Worm (Caenorhabditis elegans) whole organism, mixed stage, embryonic: ENCODE results near the gene srx-2.

Experiments used
- M03D4.4 ChIP-seq: sonication (generic microtip); optimal IDR thresholded peaks from 2 replicates; lab custom pipeline; 2017; ENCODE audit warnings: mild to moderate bottlenecking, missing genetic modification characterization, missing compliant biosample characterization
- blmp-1 ChIP-seq: fragments of 150-350 bp; optimal IDR thresholded peaks from 2 replicates; lab custom pipeline; 2014; ENCODE audit warnings: missing biosample characterization, missing genetic modification characterization
- ceh-39 ChIP-seq: fragments of 150-350 bp; optimal IDR thresholded peaks from 2 replicates; lab custom pipeline; 2014; ENCODE audit warnings: missing biosample characterization, missing genetic modification characterization
- ceh-43 ChIP-seq: fragments of 200-800 bp; sonication (Bioruptor generic); optimal IDR thresholded peaks from 2 replicates; lab custom pipeline; 2018; ENCODE audit warnings: mild to moderate bottlenecking, missing genetic modification characterization, moderate library complexity, missing compliant biosample characterization
- ceh-83 ChIP-seq: fragments of 200-800 bp; sonication (Bioruptor generic); optimal IDR thresholded peaks from 2 replicates; lab custom pipeline; 2018; ENCODE audit warnings: mild to moderate bottlenecking, missing genetic modification characterization, missing compliant biosample characterization
- ces-1 ChIP-seq: fragments of 150-350 bp; optimal IDR thresholded peaks from 2 replicates; lab custom pipeline; 2014; ENCODE audit warnings: missing biosample characterization, missing genetic modification reagents, missing genetic modification characterization
- cnd-1 ChIP-seq: fragments of 200-800 bp; sonication (Bioruptor generic); optimal IDR thresholded peaks from 2 replicates; lab custom pipeline; 2018; ENCODE audit warnings: mild to moderate bottlenecking, missing genetic modification characterization, missing compliant biosample characterization
- drap-1 ChIP-seq: fragments of 200-800 bp; sonication (Bioruptor generic); optimal IDR thresholded peaks from 3 replicates; lab custom pipeline; 2018; ENCODE audit warnings: mild to moderate bottlenecking, missing genetic modification characterization, missing compliant biosample characterization
- elt-1 ChIP-seq: sonication (generic microtip); optimal IDR thresholded peaks from 2 replicates; lab custom pipeline; 2017; ENCODE audit warnings: missing genetic modification characterization, mild to moderate bottlenecking, missing compliant biosample characterization, antibody characterized with exemption, moderate library complexity, borderline replicate concordance; ENCODE audit not compliant: insufficient read depth
- elt-3 ChIP-seq: fragments of 150-350 bp; optimal IDR thresholded peaks from 2 replicates; lab custom pipeline; 2014; ENCODE audit warnings: missing biosample characterization, missing genetic modification characterization
- flh-1 ChIP-seq: fragments of 200-800 bp; sonication (Bioruptor generic); optimal IDR thresholded peaks from 2 replicates; lab custom pipeline; 2018; ENCODE audit warnings: mild to moderate bottlenecking, missing genetic modification characterization, moderate library complexity, missing compliant biosample characterization
- hlh-1 ChIP-seq: fragments of 150-350 bp; optimal IDR thresholded peaks from 2 replicates; lab custom pipeline; 2014; ENCODE audit warnings: missing biosample characterization, missing genetic modification reagents, missing genetic modification characterization
- lin-13 ChIP-seq: fragments of 150-350 bp; optimal IDR thresholded peaks from 2 replicates; lab custom pipeline; 2014; ENCODE audit warnings: missing biosample characterization, missing genetic modification characterization
- lin-32 ChIP-seq: fragments of 200-800 bp; sonication (Bioruptor generic); optimal IDR thresholded peaks from 2 replicates; lab custom pipeline; 2018; ENCODE audit warnings: mild to moderate bottlenecking, missing genetic modification characterization, missing compliant biosample characterization
- lsy-2 ChIP-seq: fragments of 150-350 bp; optimal IDR thresholded peaks from 2 replicates; lab custom pipeline; 2014; ENCODE audit warnings: missing biosample characterization, missing genetic modification characterization
- mab-5 ChIP-seq: fragments of 150-350 bp; optimal IDR thresholded peaks from 2 replicates; lab custom pipeline; 2014; ENCODE audit warnings: missing biosample characterization, missing genetic modification characterization
- mep-1 ChIP-seq: fragments of 150-350 bp; optimal IDR thresholded peaks from 2 replicates; lab custom pipeline; 2017; ENCODE audit warnings: missing biosample characterization, missing genetic modification reagents, missing genetic modification characterization, inconsistent platforms
- nhr-12 ChIP-seq: fragments of 150-350 bp; optimal IDR thresholded peaks from 2 replicates; lab custom pipeline; 2014; ENCODE audit warnings: missing biosample characterization, missing genetic modification characterization
- nhr-2 ChIP-seq: fragments of 150-350 bp; optimal IDR thresholded peaks from 2 replicates; lab custom pipeline; 2014; ENCODE audit warnings: missing biosample characterization, missing genetic modification characterization
- pha-4 ChIP-seq: fragments of 150-350 bp; optimal IDR thresholded peaks from 2 replicates; lab custom pipeline; 2018; ENCODE audit warnings: missing biosample characterization, missing genetic modification reagents, missing genetic modification characterization
- sem-2 ChIP-seq: fragments of 200-800 bp; sonication (Bioruptor generic); optimal IDR thresholded peaks from 2 replicates; lab custom pipeline; 2018; ENCODE audit warnings: mild to moderate bottlenecking, missing genetic modification characterization, missing compliant biosample characterization
- snpc-4 ChIP-seq: fragments of 150-350 bp; optimal IDR thresholded peaks from 2 replicates; lab custom pipeline; 2014; ENCODE audit warnings: missing biosample characterization, missing genetic modification characterization
- sptf-1 ChIP-seq: sonication (generic microtip); optimal IDR thresholded peaks from 2 replicates; lab custom pipeline; 2017; ENCODE audit warnings: mild to moderate bottlenecking, missing genetic modification characterization, moderate library complexity, missing compliant biosample characterization
- tbx-8 ChIP-seq: fragments of 200-800 bp; sonication (Bioruptor generic); optimal IDR thresholded peaks from 2 replicates; lab custom pipeline; 2018; ENCODE audit warnings: mild to moderate bottlenecking, missing genetic modification characterization, moderate library complexity, missing compliant biosample characterization
- unc-120 ChIP-seq: sonication (generic microtip); optimal IDR thresholded peaks from 2 replicates; lab custom pipeline; 2017; ENCODE audit warnings: missing genetic modification characterization, missing compliant biosample characterization; ENCODE audit not compliant: poor library complexity, severe bottlenecking
- unc-39 ChIP-seq: fragments of 150-350 bp; optimal IDR thresholded peaks from 2 replicates; lab custom pipeline; 2014; ENCODE audit warnings: missing biosample characterization, missing genetic modification characterization
- unc-62 ChIP-seq: fragments of 150-350 bp; optimal IDR thresholded peaks from 2 replicates; lab custom pipeline; 2014; ENCODE audit warnings: missing biosample characterization, missing genetic modification reagents, missing genetic modification characterization
- zip-8 ChIP-seq: fragments of 150-350 bp; optimal IDR thresholded peaks from 2 replicates; lab custom pipeline; 2014; ENCODE audit warnings: missing biosample characterization, missing genetic modification characterization
- ztf-11 ChIP-seq: fragments of 150-350 bp; optimal IDR thresholded peaks from 2 replicates; lab custom pipeline; 2014; ENCODE audit warnings: missing biosample characterization, missing genetic modification characterization

Gene srx-2

ce11 chrV:9013765-9014164 is 4.5 kb downstream of the srx-2 start, which contains the start of gene srh-201:
srh-201 (minus strand) TSS chrV:9013865.
- TF ChIP-seq flh-1 (no peak), sem-2 (GFP tag; lab: Kevin White, UChicago) (no peak), mab-5 (no peak), ceh-39 (tag; lab: Kevin White, UChicago) (no peak), unc-120 (tag; lab: Kevin White, UChicago) (no peak), lsy-2 (tag; lab: Kevin White, UChicago) (no peak), pha-4 (tag; lab: Kevin White, UChicago) (no peak)

ce11 chrV:9015540-9015939 is 6.3 kb downstream of the srx-2 start, which contains the start of gene srt-18:
srt-18 (minus strand) TSS chrV:9015640.
- TF ChIP-seq snpc-4 (tag; lab: Kevin White, UChicago) (no peak), cnd-1 (no peak), drap-1 (no peak), flh-1 (no peak), M03D4.4 (tag; lab: Kevin White, UChicago) (no peak), sem-2 (GFP tag; lab: Kevin White, UChicago) (no peak), unc-39 (tag; lab: Kevin White, UChicago) (no peak), unc-120 (tag; lab: Kevin White, UChicago) (no peak), sptf-1 (no peak)

- no peak for TF ChIP-seq ces-1 (GFP tag; lab: Kevin White, UChicago)
- TF ChIP-seq snpc-4 (tag; lab: Kevin White, UChicago) = no peak
- no peak for TF ChIP-seq lin-32
- no peak for TF ChIP-seq ztf-11 (tag; lab: Kevin White, UChicago)
- TF ChIP-seq elt-1 = no peak
- TF ChIP-seq unc-62 (GFP tag; lab: Kevin White, UChicago) = no peak
- TF ChIP-seq ceh-83 (GFP tag; lab: Kevin White, UChicago) = no peak
- no peak for TF ChIP-seq nhr-2 (tag; lab: Kevin White, UChicago)
- no peak for TF ChIP-seq elt-3 (tag; lab: Kevin White, UChicago)
- TF ChIP-seq lin-13 (tag; lab: Kevin White, UChicago) = no peak
- TF ChIP-seq zip-8 (tag; lab: Kevin White, UChicago) = no peak
- TF ChIP-seq, all 35 proteins: peak for 0
These were observed 7.2 kb downstream of the srx-2 start, which contains the start of gene oac-40 for ce11 chrV:9016479-9016878. oac-40 (plus strand) TSS chrV:9016779.

- no peak for TF ChIP-seq hlh-1 (tag; lab: Kevin White, UChicago)
These were observed 9.6 kb downstream of the srx-2 start for ce11 chrV:9018871-9019270.

ce11 chrV:9022078-9022477 is 12.8 kb downstream of the srx-2 start, which contains the start of gene oac-41:
oac-41 (minus strand) TSS chrV:9022178.
- TF ChIP-seq elt-3 (tag; lab: Kevin White, UChicago) = no peak
- no peak for TF ChIP-seq M03D4.4 (tag; lab: Kevin White, UChicago)
- TF ChIP-seq unc-62 (GFP tag; lab: Kevin White, UChicago) = no peak
- no peak for TF ChIP-seq mep-1 (tag; lab: Kevin White, UChicago)
- TF ChIP-seq ceh-83 (GFP tag; lab: Kevin White, UChicago) = no peak
- no peak for TF ChIP-seq pha-4 (tag; lab: Kevin White, UChicago)
- TF ChIP-seq elt-1 = no peak
- TF ChIP-seq, all 35 proteins: peak for 0

ce11 chrV:9024713-9025112 is 15.4 kb downstream of the srx-2 start, which contains the start of gene bus-1:
bus-1 (minus strand) TSS chrV:9024813.
- no peak for TF ChIP-seq hlh-1 (tag; lab: Kevin White, UChicago)
- no peak for TF ChIP-seq lin-13 (tag; lab: Kevin White, UChicago)
- no peak for TF ChIP-seq ces-1 (GFP tag; lab: Kevin White, UChicago)
- TF ChIP-seq sptf-1 = no peak
- no peak for TF ChIP-seq tbx-8 (GFP tag; lab: Kevin White, UChicago)
- no peak for TF ChIP-seq flh-1
- TF ChIP-seq lin-32 = no peak

- TF ChIP-seq blmp-1 (tag; lab: Kevin White, UChicago) (no peak), nhr-12 (tag; lab: Kevin White, UChicago) (no peak), lin-13 (tag; lab: Kevin White, UChicago) (no peak), ceh-43 (GFP tag; lab: Kevin White, UChicago) (no peak), M03D4.4 (tag; lab: Kevin White, UChicago) (no peak), tbx-8 (GFP tag; lab: Kevin White, UChicago) (no peak)
These were observed 21.0 kb downstream of the srx-2 start, which contains the start of gene C25E10.5 for ce11 chrV:9030248-9030647. C25E10.5 (plus strand) TSS chrV:9030548.
